Fruit fly (Drosophila melanogaster) whole organism, embryonic: Measurements from ENCODE around the gene CG46458.

Experiments used
- Awh ChIP-seq: fragments of 200-800 bp; sonication (Bioruptor generic); IDR thresholded peaks from 2 replicates; pipeline ENCODE4, ENCODE4 v1.3.6; 2022; ENCODE audit warnings: missing biosample characterization, missing genetic modification characterization
- CG1024 ChIP-seq: fragments of 200-800 bp; sonication (Bioruptor generic); IDR thresholded peaks from 2 replicates; pipeline ENCODE4 v1.3.6; 2022; ENCODE audit warnings: missing biosample characterization, missing genetic modification characterization
- CG10462 ChIP-seq: fragments of 200-800 bp; sonication (Bioruptor generic); optimal IDR thresholded peaks from 2 replicates; lab custom pipeline; 2016; ENCODE audit warnings: missing biosample characterization, missing genetic modification characterization
- CG10565 ChIP-seq: fragments of 200-800 bp; sonication (Bioruptor generic); optimal IDR thresholded peaks from 3 replicates; lab custom pipeline; 2016; ENCODE audit warnings: missing biosample characterization, mild to moderate bottlenecking, missing genetic modification characterization
- CG11093 ChIP-seq: fragments of 200-800 bp; sonication (Bioruptor generic); IDR thresholded peaks from 3 replicates; pipeline ENCODE4 v1.3.6; 2022; ENCODE audit warnings: missing biosample characterization, missing genetic modification characterization
- CG12071 ChIP-seq: fragments of 200-800 bp; sonication (Bioruptor generic); optimal IDR thresholded peaks from 3 replicates; lab custom pipeline; 2018; ENCODE audit warnings: missing biosample characterization, mild to moderate bottlenecking, missing genetic modification characterization
- CG12155 ChIP-seq: fragments of 200-800 bp; sonication (Bioruptor generic); optimal IDR thresholded peaks from 3 replicates; lab custom pipeline; 2016; ENCODE audit warnings: missing biosample characterization, missing genetic modification characterization
- CG12236 ChIP-seq: fragments of 200-800 bp; sonication (Bioruptor generic); optimal IDR thresholded peaks from 2 replicates; lab custom pipeline; 2016; ENCODE audit warnings: missing biosample characterization, missing genetic modification characterization
- CG12659 ChIP-seq: fragments of 200-800 bp; sonication (Bioruptor generic); optimal IDR thresholded peaks from 3 replicates; lab custom pipeline; 2017; ENCODE audit warnings: mild to moderate bottlenecking, missing biosample characterization, missing genetic modification reagents, missing genetic modification characterization
- CG17612 ChIP-seq: fragments of 200-800 bp; sonication (Bioruptor generic); IDR thresholded peaks from 2 replicates; pipeline ENCODE4 v1.3.6; 2022; ENCODE audit warnings: missing biosample characterization, missing genetic modification characterization
- CG18599 ChIP-seq: fragments of 200-800 bp; sonication (Bioruptor generic); optimal IDR thresholded peaks from 3 replicates; lab custom pipeline; 2017; ENCODE audit warnings: missing biosample characterization, missing genetic modification characterization, mild to moderate bottlenecking, moderate library complexity, missing genetic modification reagents
- CG3065 ChIP-seq: fragments of 200-800 bp; sonication (Bioruptor generic); optimal IDR thresholded peaks from 2 replicates; lab custom pipeline; 2016; ENCODE audit warnings: missing biosample characterization, missing genetic modification characterization
- CG42726 ChIP-seq: fragments of 200-800 bp; sonication (Bioruptor generic); IDR thresholded peaks from 2 replicates; pipeline ENCODE4 v1.3.6; 2022; ENCODE audit warnings: missing biosample characterization, missing genetic modification characterization; ENCODE audit not compliant: partially characterized antibody
- CG4404 ChIP-seq: fragments of 200-800 bp; sonication (Bioruptor generic); IDR thresholded peaks from 2 replicates; pipeline ENCODE4 v1.3.6; 2022; ENCODE audit warnings: missing biosample characterization, missing genetic modification characterization
- CG6654 ChIP-seq: fragments of 200-800 bp; sonication (Bioruptor generic); optimal IDR thresholded peaks from 2 replicates; lab custom pipeline; 2017; ENCODE audit warnings: missing biosample characterization, mild to moderate bottlenecking, missing genetic modification characterization
- CG8089 ChIP-seq: fragments of 200-800 bp; sonication (Bioruptor generic); optimal IDR thresholded peaks from 3 replicates; lab custom pipeline; 2016; ENCODE audit warnings: missing biosample characterization, missing genetic modification characterization
- CG9215 ChIP-seq: fragments of 200-800 bp; sonication (Bioruptor generic); IDR thresholded peaks from 2 replicates; pipeline ENCODE4 v1.3.6; 2022; ENCODE audit warnings: missing biosample characterization, missing genetic modification characterization
- CHES-1-like ChIP-seq: fragments of 200-800 bp; sonication (Bioruptor generic); optimal IDR thresholded peaks from 2 replicates; lab custom pipeline; 2016; ENCODE audit warnings: missing biosample characterization, missing genetic modification characterization
- Dek ChIP-seq: fragments of 200-800 bp; sonication (Bioruptor generic); optimal IDR thresholded peaks from 3 replicates; lab custom pipeline; 2019; ENCODE audit warnings: missing biosample characterization, mild to moderate bottlenecking, missing genetic modification characterization, moderate library complexity
- ERR ChIP-seq: fragments of 200-800 bp; sonication (Bioruptor generic); optimal IDR thresholded peaks from 2 replicates; lab custom pipeline; 2016; ENCODE audit warnings: missing biosample characterization, missing genetic modification characterization
- Gug ChIP-seq: fragments of 200-800 bp; sonication (Bioruptor generic); IDR thresholded peaks from 4 replicates; pipeline ENCODE4 v1.3.6; 2022; ENCODE audit warnings: missing biosample characterization, missing genetic modification characterization
- HHEX ChIP-seq: fragments of 200-800 bp; sonication (Bioruptor generic); optimal IDR thresholded peaks from 3 replicates; lab custom pipeline; 2017; ENCODE audit warnings: missing biosample characterization, mild to moderate bottlenecking, missing genetic modification characterization, missing genetic modification reagents
- Hand ChIP-seq: fragments of 200-800 bp; sonication (Bioruptor generic); optimal IDR thresholded peaks from 2 replicates; lab custom pipeline; 2017; ENCODE audit warnings: mild to moderate bottlenecking, missing biosample characterization, missing genetic modification reagents, missing genetic modification characterization
- Hsf ChIP-seq: fragments of 200-800 bp; sonication (Bioruptor generic); optimal IDR thresholded peaks from 3 replicates; lab custom pipeline; 2016; ENCODE audit warnings: missing biosample characterization, missing genetic modification characterization
- Poxn ChIP-seq: fragments of 200-800 bp; sonication (Bioruptor generic); IDR thresholded peaks from 2 replicates; pipeline ENCODE4 v1.3.6; 2022; ENCODE audit warnings: missing biosample characterization, missing genetic modification characterization
- Sin3A ChIP-seq: fragments of >200 bp; optimal IDR thresholded peaks from 2 replicates; lab custom pipeline; 2018
- Sry-δ ChIP-seq: fragments of 200-800 bp; sonication (Bioruptor generic); optimal IDR thresholded peaks from 2 replicates; lab custom pipeline; 2016; ENCODE audit warnings: missing biosample characterization, missing genetic modification characterization
- az2 ChIP-seq: fragments of 200-800 bp; sonication (Bioruptor generic); optimal IDR thresholded peaks from 3 replicates; lab custom pipeline; 2016; ENCODE audit warnings: missing biosample characterization, missing genetic modification characterization
- cato ChIP-seq: fragments of 200-800 bp; sonication (Bioruptor generic); optimal IDR thresholded peaks from 2 replicates; lab custom pipeline; 2016; ENCODE audit warnings: missing biosample characterization, missing genetic modification characterization, borderline replicate concordance
- caup ChIP-seq: fragments of 200-800 bp; sonication (Bioruptor generic); optimal IDR thresholded peaks from 3 replicates; lab custom pipeline; 2017; ENCODE audit warnings: missing biosample characterization, mild to moderate bottlenecking, missing genetic modification characterization, moderate library complexity; ENCODE audit not compliant: severe bottlenecking
- cwo ChIP-seq: fragments of 200-800 bp; sonication (Bioruptor generic); optimal IDR thresholded peaks from 3 replicates; lab custom pipeline; 2017; ENCODE audit warnings: missing biosample characterization, missing genetic modification characterization, mild to moderate bottlenecking, moderate library complexity, missing genetic modification reagents
- dan ChIP-seq: fragments of 200-800 bp; sonication (Bioruptor generic); IDR thresholded peaks from 2 replicates; pipeline ENCODE4 v1.3.6; 2022; ENCODE audit warnings: missing biosample characterization, missing genetic modification characterization
- danr ChIP-seq: fragments of 200-800 bp; sonication (Bioruptor generic); IDR thresholded peaks from 2 replicates; pipeline ENCODE4 v1.3.6; 2022; ENCODE audit warnings: missing biosample characterization, missing genetic modification characterization
- en ChIP-seq: fragments of 200-800 bp; sonication (Bioruptor generic); optimal IDR thresholded peaks from 2 replicates; lab custom pipeline; 2016; ENCODE audit warnings: missing biosample characterization, missing genetic modification characterization
- eyg ChIP-seq: fragments of 200-800 bp; sonication (Bioruptor generic); optimal IDR thresholded peaks from 3 replicates; lab custom pipeline; 2016; ENCODE audit warnings: missing biosample characterization, missing genetic modification characterization
- grau ChIP-seq: fragments of 200-800 bp; optimal IDR thresholded peaks from 3 replicates; lab custom pipeline; 2019; ENCODE audit warnings: missing biosample characterization, mild to moderate bottlenecking, missing genetic modification characterization, moderate library complexity
- hb ChIP-seq: fragments of 200-800 bp; sonication (Bioruptor generic); IDR thresholded peaks from 3 replicates; pipeline ENCODE4 v1.3.6; 2022; ENCODE audit warnings: missing biosample characterization, missing genetic modification characterization; ENCODE audit not compliant: partially characterized antibody
- kah ChIP-seq: fragments of 200-800 bp; sonication (Bioruptor generic); optimal IDR thresholded peaks from 2 replicates; lab custom pipeline; 2018; ENCODE audit warnings: missing biosample characterization, mild to moderate bottlenecking, missing genetic modification characterization
- kay ChIP-seq: fragments of 200-800 bp; sonication (Bioruptor generic); optimal IDR thresholded peaks from 2 replicates; lab custom pipeline; 2016; ENCODE audit warnings: missing biosample characterization, missing genetic modification characterization
- maf-S ChIP-seq: fragments of 200-800 bp; sonication (Bioruptor generic); optimal IDR thresholded peaks from 2 replicates; lab custom pipeline; 2016; ENCODE audit warnings: missing biosample characterization, missing genetic modification characterization
- org-1 ChIP-seq: fragments of 200-800 bp; sonication (Bioruptor generic); optimal IDR thresholded peaks from 2 replicates; lab custom pipeline; 2017; ENCODE audit warnings: missing biosample characterization, missing genetic modification characterization
- pzg ChIP-seq: fragments of 200-800 bp; sonication (Bioruptor generic); optimal IDR thresholded peaks from 3 replicates; lab custom pipeline; 2018; ENCODE audit warnings: missing biosample characterization, mild to moderate bottlenecking, missing genetic modification characterization, moderate library complexity
- row ChIP-seq: fragments of 200-800 bp; sonication (Bioruptor generic); IDR thresholded peaks from 3 replicates; pipeline ENCODE4 v1.3.6; 2022; ENCODE audit warnings: missing biosample characterization, missing genetic modification characterization
- sc ChIP-seq, 3 experiments: fragments of >200 bp in 2 of 3; fragments of 200-800 bp in 1 of 3; sonication (Bioruptor generic) in 1 of 3; optimal IDR thresholded peaks; 2 replicates in 2 of 3; 3 replicates in 1 of 3; lab custom pipeline; 2017; ENCODE audit warnings: mild to moderate bottlenecking in 1 of 3, missing biosample characterization in 1 of 3, missing genetic modification characterization in 1 of 3, missing genetic modification reagents in 1 of 3
- sim ChIP-seq: fragments of 200-800 bp; sonication (Bioruptor generic); IDR thresholded peaks from 2 replicates; pipeline ENCODE4 v1.3.6; 2022; ENCODE audit warnings: missing biosample characterization, missing genetic modification characterization
- sna ChIP-seq: fragments of 200-800 bp; sonication (Bioruptor generic); IDR thresholded peaks from 2 replicates; pipeline ENCODE4 v1.3.6; 2022; ENCODE audit warnings: missing biosample characterization, missing genetic modification characterization; ENCODE audit not compliant: partially characterized antibody
- sqz ChIP-seq: fragments of 200-800 bp; sonication (Bioruptor generic); optimal IDR thresholded peaks from 3 replicates; lab custom pipeline; 2018; ENCODE audit warnings: missing biosample characterization, mild to moderate bottlenecking, missing genetic modification characterization
- sug ChIP-seq: fragments of 200-800 bp; optimal IDR thresholded peaks from 2 replicates; lab custom pipeline; 2019; ENCODE audit warnings: missing biosample characterization, mild to moderate bottlenecking, missing genetic modification characterization, moderate library complexity
- tap ChIP-seq: fragments of 200-800 bp; optimal IDR thresholded peaks from 3 replicates; lab custom pipeline; 2019; ENCODE audit warnings: missing biosample characterization, mild to moderate bottlenecking, missing genetic modification characterization, moderate library complexity
- tgo ChIP-seq: fragments of 200-800 bp; sonication (Bioruptor generic); IDR thresholded peaks from 3 replicates; pipeline ENCODE4 v1.3.6; 2022; ENCODE audit warnings: missing biosample characterization, missing genetic modification characterization
- zen2 ChIP-seq: fragments of 200-800 bp; sonication (Bioruptor generic); IDR thresholded peaks from 3 replicates; pipeline ENCODE4 v1.3.6; 2022; ENCODE audit warnings: missing biosample characterization, missing genetic modification characterization; ENCODE audit not compliant: partially characterized antibody

Gene CG46458

dm6 chr3R:7000693-7001187 is 42.6 kb upstream of the CG46458 start (continued):
- TF ChIP-seq sc (optimal IDR thresholded peaks at IDR 0.05; lab: Kevin White, UChicago) (no peak), sc (GFP tag; optimal IDR thresholded peaks at IDR 0.05; lab: Kevin White, UChicago) (no peak), CG12236 (GFP tag; lab: Kevin White, UChicago) (no peak), CG8089 (GFP tag; lab: Kevin White, UChicago) (no peak), CG9215 (GFP tag; lab: Robert Waterston, UW) (no peak), CHES-1-like (GFP tag; lab: Kevin White, UChicago) (no peak), cato (GFP tag; lab: Kevin White, UChicago) (no peak), Hand (GFP tag; lab: Kevin White, UChicago) (no peak), ERR (GFP tag; lab: Kevin White, UChicago) (peak; percentile 9), CG12071 (GFP tag; lab: Kevin White, UChicago) (no peak), CG6654 (GFP tag; lab: Kevin White, UChicago) (no peak), sug (tag; lab: Kevin White, UChicago) (peak; percentile 8), tgo (GFP tag; lab: Robert Waterston, UW) (no peak), pzg (GFP tag; lab: Kevin White, UChicago) (no peak), kay (no peak), CG12659 (GFP tag; lab: Kevin White, UChicago) (no peak), HHEX (no peak), org-1 (GFP tag; lab: Kevin White, UChicago) (no peak), cwo (GFP tag; lab: Kevin White, UChicago) (no peak), tap (tag; lab: Kevin White, UChicago) (no peak), CG3065 (GFP tag; lab: Kevin White, UChicago) (no peak), CG1024 (GFP tag; lab: Robert Waterston, UW) (no peak), Awh (GFP tag; lab: Robert Waterston, UW) (no peak), CG11093 (GFP tag; lab: Robert Waterston, UW) (no peak), sim (GFP tag; lab: Robert Waterston, UW) (no peak), eyg (no peak), Dek (tag; lab: Kevin White, UChicago) (no peak), Sin3A (no peak), CG12155 (GFP tag; lab: Kevin White, UChicago) (no peak), CG4404 (GFP tag; lab: Robert Waterston, UW) (no peak), Poxn (GFP tag; lab: Robert Waterston, UW) (no peak), hb (GFP tag; lab: Robert Waterston, UW) (no peak), CG42726 (GFP tag; lab: Robert Waterston, UW) (peak; percentile 41; the same call in 1 of the 2 replicates), danr (GFP tag; lab: Robert Waterston, UW) (no peak), CG17612 (GFP tag; lab: Robert Waterston, UW) (no peak), sna (GFP tag; lab: Robert Waterston, UW) (peak; percentile 72), CG18599 (GFP tag; lab: Kevin White, UChicago) (no peak), maf-S (GFP tag; lab: Kevin White, UChicago) (no peak), Hsf (no peak), dan (no peak), Sry-δ (GFP tag; lab: Kevin White, UChicago) (no peak), Gug (GFP tag; lab: Robert Waterston, UW) (no peak), kah (no peak), caup (GFP tag; lab: Kevin White, UChicago) (no peak), sqz (no peak), row (GFP tag; lab: Robert Waterston, UW) (no peak), az2 (GFP tag; lab: Kevin White, UChicago) (no peak), CG10565 (GFP tag; lab: Kevin White, UChicago) (no peak), grau (tag; lab: Kevin White, UChicago) (no peak), en (no peak), CG10462 (GFP tag; lab: Kevin White, UChicago) (no peak), zen2 (GFP tag; lab: Robert Waterston, UW) (0 out of 3 replicates have a peak, but pooled peaks have one; percentile 32)
